Fruit fly (Drosophila melanogaster) whole organism, embryonic: ENCODE results near the gene CG31960.
A peak's percentile ranks its signal among the peaks of the same experiment; 100 is the strongest.

Experiments
- BEAF-32 ChIP-seq: fragments of 200-800 bp; sonication (Bioruptor generic); optimal IDR thresholded peaks from 3 replicates; lab custom pipeline; 2017; ENCODE audit warnings: missing biosample characterization, missing genetic modification characterization, mild to moderate bottlenecking, moderate library complexity, missing genetic modification reagents
- Bgb ChIP-seq: fragments of 200-800 bp; sonication (Bioruptor generic); IDR thresholded peaks from 2 replicates; pipeline ENCODE4 v1.3.6; 2022; ENCODE audit warnings: missing biosample characterization, missing genetic modification characterization; ENCODE audit not compliant: partially characterized antibody
- CG1024 ChIP-seq: fragments of 200-800 bp; sonication (Bioruptor generic); IDR thresholded peaks from 2 replicates; pipeline ENCODE4 v1.3.6; 2022; ENCODE audit warnings: missing biosample characterization, missing genetic modification characterization
- CG10267 ChIP-seq: fragments of 200-800 bp; sonication (Bioruptor generic); optimal IDR thresholded peaks from 2 replicates; lab custom pipeline; 2018; ENCODE audit warnings: missing biosample characterization, mild to moderate bottlenecking, missing genetic modification characterization, moderate library complexity
- CG10654 ChIP-seq: fragments of 200-800 bp; sonication (Bioruptor generic); optimal IDR thresholded peaks from 2 replicates; lab custom pipeline; 2016; ENCODE audit warnings: missing biosample characterization, missing genetic modification characterization
- CG11504 ChIP-seq: fragments of 200-800 bp; sonication (Bioruptor generic); optimal IDR thresholded peaks from 3 replicates; lab custom pipeline; 2019; ENCODE audit warnings: missing biosample characterization, mild to moderate bottlenecking, missing genetic modification characterization, moderate library complexity
- CG11696 ChIP-seq: fragments of 200-800 bp; sonication (Bioruptor generic); IDR thresholded peaks from 2 replicates; pipeline ENCODE4 v1.3.6; 2022; ENCODE audit warnings: missing biosample characterization, missing genetic modification characterization
- CG12391 ChIP-seq: fragments of 200-800 bp; sonication (Bioruptor generic); optimal IDR thresholded peaks from 3 replicates; lab custom pipeline; 2018; ENCODE audit warnings: missing biosample characterization, mild to moderate bottlenecking, missing genetic modification characterization, moderate library complexity
- CG12942 ChIP-seq: fragments of 200-800 bp; sonication (Bioruptor generic); optimal IDR thresholded peaks from 3 replicates; lab custom pipeline; 2016; ENCODE audit warnings: missing biosample characterization, missing genetic modification characterization
- CG14014 ChIP-seq: fragments of 200-800 bp; sonication (Bioruptor generic); IDR thresholded peaks from 2 replicates; pipeline ENCODE4 v1.3.6; 2022; ENCODE audit warnings: missing biosample characterization, missing genetic modification characterization
- CG15269 ChIP-seq: fragments of 200-800 bp; sonication (Bioruptor generic); optimal IDR thresholded peaks from 2 replicates; lab custom pipeline; 2018; ENCODE audit warnings: missing biosample characterization, mild to moderate bottlenecking, missing genetic modification characterization, moderate library complexity
- CG17829 ChIP-seq: fragments of 200-800 bp; optimal IDR thresholded peaks from 2 replicates; lab custom pipeline; 2019; ENCODE audit warnings: missing biosample characterization, mild to moderate bottlenecking, missing genetic modification characterization, moderate library complexity
- CG18011 ChIP-seq: fragments of 200-800 bp; sonication (Bioruptor generic); optimal IDR thresholded peaks from 2 replicates; lab custom pipeline; 2017; ENCODE audit warnings: missing biosample characterization, missing genetic modification characterization, mild to moderate bottlenecking, moderate library complexity, missing genotype
- CG2875 ChIP-seq: fragments of 200-800 bp; sonication (Bioruptor generic); optimal IDR thresholded peaks from 2 replicates; lab custom pipeline; 2017; ENCODE audit warnings: missing biosample characterization, mild to moderate bottlenecking, missing genetic modification characterization, missing genetic modification reagents
- CG32532 ChIP-seq: fragments of 200-800 bp; sonication (Bioruptor generic); IDR thresholded peaks from 2 replicates; pipeline ENCODE4 v1.3.6; 2022; ENCODE audit warnings: missing biosample characterization, missing genetic modification characterization
- CG3281 ChIP-seq: fragments of 200-800 bp; sonication (Bioruptor generic); optimal IDR thresholded peaks from 3 replicates; lab custom pipeline; 2017; ENCODE audit warnings: missing biosample characterization, mild to moderate bottlenecking, missing genetic modification characterization
- CG4707 ChIP-seq: fragments of 200-800 bp; sonication (Bioruptor generic); optimal IDR thresholded peaks from 2 replicates; lab custom pipeline; 2018; ENCODE audit warnings: missing biosample characterization, mild to moderate bottlenecking, missing genetic modification characterization, moderate library complexity
- CG7556 ChIP-seq: fragments of 200-800 bp; sonication (Bioruptor generic); optimal IDR thresholded peaks from 2 replicates; lab custom pipeline; 2017; ENCODE audit warnings: missing biosample characterization, mild to moderate bottlenecking, missing genetic modification characterization
- CG7839 ChIP-seq: fragments of 200-800 bp; sonication (Bioruptor generic); optimal IDR thresholded peaks from 3 replicates; lab custom pipeline; 2018; ENCODE audit warnings: missing biosample characterization, mild to moderate bottlenecking, missing genetic modification characterization, moderate library complexity
- CG8089 ChIP-seq: fragments of 200-800 bp; sonication (Bioruptor generic); optimal IDR thresholded peaks from 3 replicates; lab custom pipeline; 2016; ENCODE audit warnings: missing biosample characterization, missing genetic modification characterization
- CG8281 ChIP-seq: fragments of 200-800 bp; sonication (Bioruptor generic); optimal IDR thresholded peaks from 2 replicates; lab custom pipeline; 2018; ENCODE audit warnings: missing biosample characterization, mild to moderate bottlenecking, missing genetic modification characterization, moderate library complexity
- Camta ChIP-seq: fragments of 200-800 bp; sonication (Bioruptor generic); optimal IDR thresholded peaks from 2 replicates; lab custom pipeline; 2016; ENCODE audit warnings: missing biosample characterization, missing genetic modification characterization
- CoRest ChIP-seq: fragments of 200-800 bp; sonication (Bioruptor generic); optimal IDR thresholded peaks from 3 replicates; lab custom pipeline; 2018; ENCODE audit warnings: missing biosample characterization, mild to moderate bottlenecking, missing genetic modification characterization, moderate library complexity
- Ets65A ChIP-seq: fragments of 200-800 bp; sonication (Bioruptor generic); peaks from one replicate; lab custom pipeline; 2016; ENCODE audit warnings: missing biosample characterization, missing genetic modification characterization
- Hmr ChIP-seq: fragments of 200-800 bp; sonication (Bioruptor generic); optimal IDR thresholded peaks from 3 replicates; lab custom pipeline; 2017; ENCODE audit warnings: mild to moderate bottlenecking, missing biosample characterization, missing genetic modification reagents, missing genetic modification characterization
- Kr ChIP-seq: fragments of 200-800 bp; sonication (Bioruptor generic); optimal IDR thresholded peaks from 2 replicates; lab custom pipeline; 2017; ENCODE audit warnings: missing biosample characterization, mild to moderate bottlenecking, missing genetic modification characterization
- Max ChIP-seq: fragments of 200-800 bp; sonication (Bioruptor generic); optimal IDR thresholded peaks from 2 replicates; lab custom pipeline; 2016; ENCODE audit warnings: missing biosample characterization, mild to moderate bottlenecking, missing genetic modification characterization
- NC2β ChIP-seq: fragments of 200-800 bp; sonication (Bioruptor generic); optimal IDR thresholded peaks from 2 replicates; lab custom pipeline; 2016; ENCODE audit warnings: missing biosample characterization, missing genetic modification characterization
- NFAT ChIP-seq: fragments of 200-800 bp; sonication (Bioruptor generic); IDR thresholded peaks from 2 replicates; pipeline ENCODE4 v1.3.6; 2022; ENCODE audit warnings: missing biosample characterization, missing genetic modification characterization
- Oli ChIP-seq: fragments of 200-800 bp; sonication (Bioruptor generic); optimal IDR thresholded peaks from 2 replicates; lab custom pipeline; 2018; ENCODE audit warnings: missing biosample characterization, mild to moderate bottlenecking, missing genetic modification characterization, moderate library complexity
- PHDP ChIP-seq: fragments of 200-800 bp; sonication (Bioruptor generic); optimal IDR thresholded peaks from 3 replicates; lab custom pipeline; 2018; ENCODE audit warnings: missing biosample characterization, mild to moderate bottlenecking, missing genetic modification characterization, moderate library complexity
- Sox102F ChIP-seq: fragments of 200-800 bp; sonication (Bioruptor generic); optimal IDR thresholded peaks from 2 replicates; lab custom pipeline; 2018; ENCODE audit warnings: missing biosample characterization, mild to moderate bottlenecking, missing genetic modification characterization, moderate library complexity
- Trl ChIP-seq, 3 experiments: fragments of >200 bp in 2 of 3; fragments of 200-800 bp in 1 of 3; sonication (Bioruptor generic) in 1 of 3; optimal IDR thresholded peaks; 2 replicates in 1 of 3; 3 replicates in 2 of 3; lab custom pipeline; 2016 to 2017; ENCODE audit warnings: missing biosample characterization in 1 of 3, missing genetic modification characterization in 1 of 3
- ase ChIP-seq: fragments of 200-800 bp; sonication (Bioruptor generic); IDR thresholded peaks from 3 replicates; pipeline ENCODE4 v1.3.6; 2022; ENCODE audit warnings: missing biosample characterization, missing genetic modification characterization
- cas ChIP-seq: fragments of 200-800 bp; sonication (Bioruptor generic); IDR thresholded peaks from 2 replicates; pipeline ENCODE4 v1.3.6; 2022; ENCODE audit warnings: missing biosample characterization, missing genetic modification characterization
- cato ChIP-seq: fragments of 200-800 bp; sonication (Bioruptor generic); optimal IDR thresholded peaks from 2 replicates; lab custom pipeline; 2016; ENCODE audit warnings: missing biosample characterization, missing genetic modification characterization, borderline replicate concordance
- da ChIP-seq: fragments of 200-800 bp; sonication (Bioruptor generic); optimal IDR thresholded peaks from 2 replicates; lab custom pipeline; 2016; ENCODE audit warnings: missing biosample characterization, missing genetic modification characterization
- dysf ChIP-seq: fragments of 200-800 bp; sonication (Bioruptor generic); IDR thresholded peaks from 3 replicates; pipeline ENCODE4 v1.3.6; 2022; ENCODE audit warnings: missing biosample characterization, missing genetic modification characterization
- eve ChIP-seq, 2 experiments: fragments of >200 bp; optimal IDR thresholded peaks; 2 replicates each; lab custom pipeline; 2017; ENCODE audit warnings: missing biosample characterization in 2 of 2, missing genetic modification characterization in 2 of 2
- ewg ChIP-seq: fragments of 200-800 bp; sonication (Bioruptor generic); optimal IDR thresholded peaks from 3 replicates; lab custom pipeline; 2017; ENCODE audit warnings: mild to moderate bottlenecking, missing biosample characterization, missing genetic modification reagents, missing genetic modification characterization
- eyg ChIP-seq: fragments of 200-800 bp; sonication (Bioruptor generic); optimal IDR thresholded peaks from 3 replicates; lab custom pipeline; 2016; ENCODE audit warnings: missing biosample characterization, missing genetic modification characterization
- fd102C ChIP-seq: fragments of 200-800 bp; sonication (Bioruptor generic); optimal IDR thresholded peaks from 2 replicates; lab custom pipeline; 2018; ENCODE audit warnings: missing biosample characterization, mild to moderate bottlenecking, missing genetic modification characterization, moderate library complexity
- gem ChIP-seq: fragments of 200-800 bp; sonication (Bioruptor generic); optimal IDR thresholded peaks from 2 replicates; lab custom pipeline; 2019; ENCODE audit warnings: missing biosample characterization, mild to moderate bottlenecking, missing genetic modification characterization, moderate library complexity
- oc ChIP-seq: fragments of 200-800 bp; sonication (Bioruptor generic); optimal IDR thresholded peaks from 2 replicates; lab custom pipeline; 2018; ENCODE audit warnings: missing biosample characterization, mild to moderate bottlenecking, missing genetic modification characterization, moderate library complexity
- pan ChIP-seq, 4 experiments: fragments of >200 bp in 3 of 4; fragments of 200-800 bp in 1 of 4; sonication (Bioruptor generic) in 1 of 4; optimal IDR thresholded peaks in 3 of 4; IDR thresholded peaks in 1 of 4; 2 replicates each; pipeline versions ENCODE4 v1.3.6 to Lab custom; 2017 to 2022; ENCODE audit warnings: missing biosample characterization in 2 of 4, missing genetic modification characterization in 2 of 4, mixed read lengths in 1 of 4
- sisA ChIP-seq: fragments of 200-800 bp; sonication (Bioruptor generic); IDR thresholded peaks from 2 replicates; pipeline ENCODE4 v1.3.6; 2022; ENCODE audit warnings: missing biosample characterization, missing genetic modification characterization
- ssp ChIP-seq: fragments of 200-800 bp; sonication (Bioruptor generic); IDR thresholded peaks from 2 replicates; pipeline ENCODE4 v1.3.6; 2022; ENCODE audit warnings: missing biosample characterization, missing genetic modification characterization
- zen2 ChIP-seq: fragments of 200-800 bp; sonication (Bioruptor generic); IDR thresholded peaks from 3 replicates; pipeline ENCODE4 v1.3.6; 2022; ENCODE audit warnings: missing biosample characterization, missing genetic modification characterization; ENCODE audit not compliant: partially characterized antibody

CG31960 gene

DNA sequence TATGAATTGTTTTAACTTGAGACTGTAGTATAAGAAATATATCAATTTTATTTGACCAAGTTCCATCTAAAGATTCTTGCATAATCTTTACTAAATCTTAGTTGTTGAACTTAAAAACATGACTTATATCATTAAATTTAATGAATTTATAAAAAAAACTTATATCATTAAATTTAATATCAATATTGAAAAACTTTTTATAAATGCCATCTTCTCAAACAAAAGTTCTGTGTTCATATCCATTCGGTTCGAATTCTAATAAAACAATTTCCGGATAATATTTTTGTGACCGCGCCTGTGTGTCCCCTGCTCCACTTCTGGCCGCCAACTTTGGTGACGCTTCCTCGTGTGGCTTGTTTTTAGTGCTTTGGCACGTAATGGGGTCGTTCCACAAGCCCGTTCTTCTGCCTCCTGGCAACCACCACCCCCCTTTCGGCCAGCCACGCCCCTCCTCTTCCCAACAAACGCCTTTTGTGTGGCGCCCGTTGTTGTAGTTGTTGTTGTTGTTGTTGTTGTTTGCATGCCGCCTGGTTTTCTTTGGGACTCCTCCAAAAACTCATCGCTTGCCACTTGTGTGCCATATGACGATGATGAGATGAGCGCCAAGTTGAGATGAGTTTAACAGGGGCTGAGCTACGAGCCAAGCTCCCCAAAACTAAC, 47.6 kb upstream of the CG31960 start (continued):
- 0 out of 2 replicates have a peak, but pooled peaks have one; percentile 13 for TF ChIP-seq CG14014 (GFP tag; lab: Robert Waterston, UW)
- no peak for TF ChIP-seq CG18011
- TF ChIP-seq CG8089, result no peak
- no peak for TF ChIP-seq CG1024 (GFP tag; lab: Robert Waterston, UW)
- TF ChIP-seq pan (optimal IDR thresholded peaks at IDR 0.05; lab: Kevin White, UChicago), result no peak
- TF ChIP-seq pan (GFP tag; optimal IDR thresholded peaks at IDR 0.05 in 1 of 2, IDR thresholded peaks at IDR 0.05 in 1 of 2), result no peak
- TF ChIP-seq fd102C (GFP tag; lab: Kevin White, UChicago), result no peak
- TF ChIP-seq CG12942 (GFP tag; lab: Kevin White, UChicago), result no peak
- peak; percentile 47 for TF ChIP-seq CG11504 (tag; lab: Kevin White, UChicago)
- no peak for TF ChIP-seq CG4707 (GFP tag; lab: Kevin White, UChicago)
- no peak for TF ChIP-seq oc (tag; lab: Kevin White, UChicago)
- no peak for TF ChIP-seq ewg
- peak; percentile 43 for TF ChIP-seq CG7556 (GFP tag; lab: Kevin White, UChicago)
- TF ChIP-seq CG10654 (GFP tag; lab: Kevin White, UChicago), result no peak
- TF ChIP-seq PHDP (tag; lab: Kevin White, UChicago), result peak; percentile 13
- 0 out of 2 replicates have a peak, but pooled peaks have one; percentile 28 for TF ChIP-seq CG32532 (GFP tag; lab: Robert Waterston, UW)
- no peak for TF ChIP-seq eyg (GFP tag; lab: Kevin White, UChicago)
- TF ChIP-seq CG7839 (tag; lab: Kevin White, UChicago), result peak; percentile 3
- TF ChIP-seq ssp (GFP tag; lab: Robert Waterston, UW), result no peak
- no peak for TF ChIP-seq NC2β
- no peak for TF ChIP-seq sisA
- TF ChIP-seq Oli (tag; lab: Kevin White, UChicago), result peak; percentile 25
- TF ChIP-seq ase, result no peak
- TF ChIP-seq Hmr (GFP tag; lab: Kevin White, UChicago), result no peak
- no peak for TF ChIP-seq NFAT (GFP tag; lab: Robert Waterston, UW)
- no peak for TF ChIP-seq da
- no peak for TF ChIP-seq CG12391 (tag; lab: Kevin White, UChicago)
- no peak for TF ChIP-seq CG10267 (tag; lab: Kevin White, UChicago)
- no peak for TF ChIP-seq Bgb (GFP tag; lab: Robert Waterston, UW)
- TF ChIP-seq BEAF-32 (GFP tag; lab: Kevin White, UChicago), result no peak
- TF ChIP-seq Kr (GFP tag; lab: Kevin White, UChicago), result no peak
- no peak for TF ChIP-seq Camta (GFP tag; lab: Kevin White, UChicago)
- no peak for TF ChIP-seq cas (GFP tag; lab: Robert Waterston, UW)
- peak; percentile 55; the same call in 1 of the 2 replicates for TF ChIP-seq CG11696 (GFP tag; lab: Robert Waterston, UW)
- TF ChIP-seq CG8281 (tag; lab: Kevin White, UChicago), result no peak

DNA sequence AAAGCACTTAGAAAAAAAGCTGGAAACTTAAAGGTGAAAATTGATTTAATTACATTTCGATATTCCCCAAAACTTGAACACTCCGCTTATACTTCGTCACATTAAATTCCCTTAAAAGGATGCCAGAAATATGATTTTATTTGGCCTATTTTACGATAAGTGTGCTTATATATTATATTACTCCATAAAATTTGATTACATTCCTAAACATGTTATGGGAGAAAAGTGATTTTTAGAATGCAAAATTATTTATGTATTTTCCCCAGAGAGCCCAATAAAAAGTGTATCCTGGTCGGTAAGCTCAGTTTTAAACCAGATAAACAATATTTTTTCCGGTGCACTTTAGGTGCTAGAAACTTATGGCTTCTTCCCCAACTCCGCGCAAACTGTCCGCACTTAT, 47.1 kb upstream of the CG31960 start:
- TF ChIP-seq CG3281 (GFP tag; lab: Kevin White, UChicago) (peak; percentile 37), zen2 (GFP tag; lab: Robert Waterston, UW) (no peak), gem (tag; lab: Kevin White, UChicago) (peak; percentile 21), ase (no peak), CG2875 (GFP tag; lab: Kevin White, UChicago) (no peak), CoRest (peak; percentile 14), dysf (GFP tag; lab: Robert Waterston, UW) (no peak), cato (GFP tag; lab: Kevin White, UChicago) (no peak), CG14014 (GFP tag; lab: Robert Waterston, UW) (no peak), CG15269 (tag; lab: Kevin White, UChicago) (peak; percentile 29), Sox102F (peak; percentile 19), eve (GFP tag; optimal IDR thresholded peaks at IDR 0.05; lab: Kevin White, UChicago) (peak in 1 of 2 experiments; percentile 22), Ets65A (peak; percentile 15), Max (GFP tag; lab: Kevin White, UChicago) (no peak), Trl (optimal IDR thresholded peaks at IDR 0.05; lab: Kevin White, UChicago) (no peak), Trl (GFP tag; optimal IDR thresholded peaks at IDR 0.05; lab: Kevin White, UChicago) (no peak), CG17829 (no peak), CG32532 (GFP tag; lab: Robert Waterston, UW) (no peak)
